Fruit fly (Drosophila melanogaster) whole organism, prepupa: Measurements from ENCODE around the gene Hel89B.

ENCODE experiments used
- CG1621 ChIP-seq: fragments of 200-800 bp; sonication (Bioruptor generic); optimal IDR thresholded peaks from 3 replicates; lab custom pipeline; 2018; ENCODE audit warnings: missing biosample characterization, mild to moderate bottlenecking, missing genetic modification characterization
- CG16779 ChIP-seq: fragments of 200-800 bp; sonication (Bioruptor generic); optimal IDR thresholded peaks from 3 replicates; lab custom pipeline; 2017; ENCODE audit warnings: missing biosample characterization, mild to moderate bottlenecking, missing genetic modification characterization
- CG31627 ChIP-seq: fragments of 200-800 bp; sonication (Bioruptor generic); optimal IDR thresholded peaks from 3 replicates; lab custom pipeline; 2016; ENCODE audit warnings: missing biosample characterization, missing genetic modification characterization
- CG34406 ChIP-seq: fragments of 200-800 bp; sonication (Bioruptor generic); optimal IDR thresholded peaks from 3 replicates; lab custom pipeline; 2016; ENCODE audit warnings: missing biosample characterization, missing genetic modification characterization
- CG6792 ChIP-seq: fragments of 200-800 bp; sonication (Bioruptor generic); optimal IDR thresholded peaks from 3 replicates; lab custom pipeline; 2016; ENCODE audit warnings: missing biosample characterization, missing genetic modification characterization
- CG6808 ChIP-seq: fragments of 200-800 bp; sonication (Bioruptor generic); optimal IDR thresholded peaks from 3 replicates; lab custom pipeline; 2017; ENCODE audit warnings: missing biosample characterization, missing genetic modification characterization, mild to moderate bottlenecking, moderate library complexity, missing genetic modification reagents
- CG8632 ChIP-seq: fragments of 200-800 bp; sonication (Bioruptor generic); optimal IDR thresholded peaks from 3 replicates; lab custom pipeline; 2016; ENCODE audit warnings: missing biosample characterization, missing genetic modification characterization
- Eip75B ChIP-seq: fragments of 200-800 bp; sonication (Bioruptor generic); optimal IDR thresholded peaks from 3 replicates; lab custom pipeline; 2016; ENCODE audit warnings: missing biosample characterization, missing genetic modification characterization
- Eip93F ChIP-seq: fragments of 200-800 bp; sonication (Bioruptor generic); optimal IDR thresholded peaks from 2 replicates; lab custom pipeline; 2016; ENCODE audit warnings: missing biosample characterization, mild to moderate bottlenecking, missing genetic modification characterization
- Hr39 ChIP-seq: fragments of 200-800 bp; sonication (Bioruptor generic); optimal IDR thresholded peaks from 2 replicates; lab custom pipeline; 2016; ENCODE audit warnings: missing biosample characterization, missing genetic modification characterization
- OdsH ChIP-seq: fragments of 200-800 bp; sonication (Bioruptor generic); optimal IDR thresholded peaks from 3 replicates; lab custom pipeline; 2016; ENCODE audit warnings: missing biosample characterization, missing genetic modification characterization
- dsx ChIP-seq: fragments of 200-800 bp; optimal IDR thresholded peaks from 3 replicates; lab custom pipeline; 2019; ENCODE audit warnings: missing biosample characterization, mild to moderate bottlenecking, missing genetic modification characterization, moderate library complexity; ENCODE audit not compliant: poor library complexity, severe bottlenecking
- ss ChIP-seq, 2 experiments: fragments of 200-800 bp; sonication (Bioruptor generic); optimal IDR thresholded peaks; 2 replicates in 1 of 2; 3 replicates in 1 of 2; lab custom pipeline; 2017 to 2018; ENCODE audit warnings: mild to moderate bottlenecking in 2 of 2, missing biosample characterization in 2 of 2, missing genetic modification characterization in 2 of 2, moderate library complexity in 1 of 2

DNA sequence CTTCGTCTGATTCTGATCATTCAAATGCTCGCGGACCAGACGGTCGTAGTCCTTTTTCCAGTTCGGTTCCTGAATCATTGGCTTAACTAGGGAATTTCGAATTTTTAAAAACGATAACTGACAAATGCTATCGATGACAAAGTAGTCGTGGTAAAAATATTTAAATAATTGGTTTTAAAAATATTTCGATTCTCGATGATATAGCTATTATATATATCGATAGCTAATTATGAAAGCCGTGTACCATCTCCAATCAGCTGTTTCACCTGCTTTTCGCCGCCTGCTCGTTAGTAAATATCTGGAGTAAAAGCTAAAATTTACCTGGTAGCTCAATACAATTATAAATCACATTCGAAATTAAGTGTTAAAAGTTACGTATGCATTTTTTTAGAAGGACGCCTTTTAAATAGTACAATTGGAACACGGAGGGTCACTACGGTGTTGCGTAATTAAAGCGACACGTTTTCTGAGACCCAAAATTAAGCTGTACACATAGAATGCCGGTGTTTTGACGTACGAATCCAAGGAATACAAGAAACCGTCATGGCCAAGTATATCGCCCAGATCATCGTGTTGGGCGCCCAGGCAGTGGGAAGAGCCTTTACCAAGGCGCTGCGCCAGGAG, 39.4 kb upstream of the Hel89B start, which contains the start of the genes CG5478 and blp:
- TF ChIP-seq ss (GFP tag; optimal IDR thresholded peaks at IDR 0.05; lab: Kevin White, UChicago), result no peak
- TF ChIP-seq Eip93F, result no peak
- TF ChIP-seq CG6792, result no peak
- no peak for TF ChIP-seq Hr39
- TF ChIP-seq CG8632 (GFP tag; lab: Kevin White, UChicago), result no peak
- no peak for TF ChIP-seq dsx (GFP tag; lab: Kevin White, UChicago)
- TF ChIP-seq CG31627 (GFP tag; lab: Kevin White, UChicago), result no peak
- no peak for TF ChIP-seq Eip75B (GFP tag; lab: Kevin White, UChicago)
- no peak for TF ChIP-seq CG1621 (tag; lab: Kevin White, UChicago)
- no peak for TF ChIP-seq CG16779 (tag; lab: Kevin White, UChicago)
- peak; percentile 73 for TF ChIP-seq CG6808
- TF ChIP-seq CG34406 (GFP tag; lab: Kevin White, UChicago), result no peak
- TF ChIP-seq OdsH, result no peak
